Fruit fly (Drosophila melanogaster) Kc167 (cell line): Measurements from ENCODE around the gene CG17190.

Experiments
- Myc ChIP-seq: fragments of >200 bp; optimal IDR thresholded peaks from 2 replicates; lab custom pipeline; 2017; ENCODE audit warnings: missing external identifiers
- Sin3A ChIP-seq: fragments of >200 bp; optimal IDR thresholded peaks from 2 replicates; lab custom pipeline; 2018; ENCODE audit warnings: missing external identifiers
- h ChIP-seq: fragments of >200 bp; optimal IDR thresholded peaks from 3 replicates; lab custom pipeline; 2018; ENCODE audit warnings: missing external identifiers
- insv ChIP-seq: fragments of >200 bp; optimal IDR thresholded peaks from 3 replicates; lab custom pipeline; 2018; ENCODE audit warnings: missing external identifiers
- psq ChIP-seq: fragments of >200 bp; optimal IDR thresholded peaks from 2 replicates; lab custom pipeline; 2017; ENCODE audit warnings: missing external identifiers
- ttk ChIP-seq: sonication (Bioruptor generic); optimal IDR thresholded peaks from 2 replicates; lab custom pipeline; 2017; ENCODE audit warnings: missing external identifiers

Gene CG17190

DNA sequence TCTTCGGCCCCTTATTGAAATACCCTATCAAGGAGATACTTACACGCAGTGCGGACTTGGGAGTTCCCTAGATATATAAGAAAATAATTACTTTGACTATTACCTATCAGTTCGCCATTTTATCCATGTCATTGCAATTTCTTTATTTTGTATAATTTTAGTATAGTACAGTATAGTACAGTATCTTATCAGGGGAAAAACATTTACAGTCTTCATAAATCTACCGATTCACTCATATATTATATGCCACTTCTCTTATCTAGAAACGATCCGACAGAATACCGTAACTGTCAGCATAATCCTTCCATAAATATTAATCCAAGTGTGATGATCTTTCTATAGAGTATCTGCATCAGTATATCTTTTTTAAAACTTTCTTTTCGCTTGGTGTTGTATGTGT lies 16.9 kb downstream of the CG17190 start:
- no peak for TF ChIP-seq Sin3A (lab: Kevin White, UChicago)

DNA sequence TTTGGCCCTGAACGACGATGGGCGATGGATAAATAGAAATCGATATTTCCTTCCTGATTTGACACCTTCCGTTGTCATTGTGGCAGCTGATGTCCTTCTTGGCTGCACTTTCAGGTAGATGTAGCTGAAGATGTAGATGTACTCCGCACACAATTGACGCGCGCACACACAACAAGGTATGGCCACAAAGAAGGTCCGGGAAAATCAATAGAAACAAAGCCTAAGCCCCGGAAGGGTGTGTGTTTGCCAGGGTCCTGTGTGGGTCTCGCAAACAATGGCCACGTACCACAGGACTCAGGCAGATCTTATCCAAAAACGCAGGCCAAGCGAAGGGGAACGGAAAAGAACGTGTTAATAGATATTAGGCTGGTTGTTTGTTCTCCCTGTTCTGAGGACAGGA lies 17.9 kb downstream of the CG17190 start:
- TF ChIP-seq ttk (lab: Kevin White, UChicago) (no peak), Myc (no peak), Sin3A (lab: Kevin White, UChicago) (no peak), insv (lab: Kevin White, UChicago) (no peak), h (no peak), psq (lab: Kevin White, UChicago) (no peak)

DNA sequence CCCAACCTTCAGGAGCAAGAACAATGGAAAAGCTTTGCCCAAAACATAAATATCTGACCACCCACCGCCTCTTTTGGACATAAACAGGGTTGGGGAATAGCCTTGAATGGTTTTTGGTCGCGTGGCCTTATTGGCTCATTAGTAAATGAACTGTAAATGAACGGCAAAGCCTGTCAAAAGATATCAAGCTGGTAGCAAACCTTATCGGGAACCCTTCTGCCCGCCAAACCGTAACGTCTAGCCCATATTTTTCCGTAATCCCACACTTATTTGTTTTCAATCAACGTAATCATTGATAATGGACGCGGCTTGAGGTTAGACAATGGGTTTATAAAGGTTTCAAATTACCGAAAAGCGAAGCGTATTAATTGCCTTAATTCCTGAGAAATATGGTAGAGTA lies 27.9 kb downstream of the CG17190 start:
- TF ChIP-seq psq (lab: Kevin White, UChicago) (no peak), h (no peak), ttk (lab: Kevin White, UChicago) (no peak), Myc (no peak), Sin3A (lab: Kevin White, UChicago) (no peak), insv (lab: Kevin White, UChicago) (no peak)

DNA sequence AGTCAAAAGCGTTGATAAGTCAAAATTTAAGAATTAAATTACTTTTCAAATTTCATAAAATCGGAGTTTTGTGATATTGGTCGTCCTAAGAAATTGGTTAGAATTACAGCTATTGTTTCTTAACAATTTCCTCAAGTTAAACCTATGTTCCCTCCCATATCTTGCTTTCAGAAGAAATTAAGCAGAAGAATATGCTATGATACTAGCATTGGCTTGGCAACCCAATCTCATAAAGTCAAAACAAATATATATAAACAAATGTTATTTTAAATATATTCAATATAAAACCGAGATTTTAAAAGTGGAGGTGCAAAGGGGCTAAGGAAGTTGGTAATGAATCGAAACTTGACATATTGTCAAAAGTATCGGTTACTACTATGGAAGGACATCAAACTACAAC lies 40.7 kb downstream of the CG17190 start, which contains the start of gene CG31213:
CG31213 (plus strand) TSS at position 301 of the 400 bp plus-strand sequence.
- TF ChIP-seq h (no peak), Myc (no peak), ttk (lab: Kevin White, UChicago) (no peak), insv (lab: Kevin White, UChicago) (no peak), Sin3A (lab: Kevin White, UChicago) (no peak), psq (lab: Kevin White, UChicago) (no peak)

DNA sequence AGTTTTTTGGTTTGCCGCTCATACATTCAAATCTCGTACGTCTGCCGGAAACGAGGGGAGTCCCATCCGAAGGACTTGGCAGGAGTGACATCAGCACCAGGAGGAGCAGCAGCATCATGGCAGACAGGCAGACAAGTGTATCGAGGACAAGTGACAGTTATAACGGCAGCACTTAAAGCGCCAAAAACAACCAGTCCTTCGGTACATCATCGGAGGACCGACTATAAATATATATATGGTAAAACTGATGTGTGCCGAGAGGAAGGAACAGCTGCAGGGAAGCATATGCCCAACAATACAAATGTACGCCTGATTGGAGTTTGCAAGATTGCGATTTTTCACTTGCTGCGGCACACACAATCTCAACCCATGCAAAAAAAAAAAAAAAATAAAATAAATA lies 44.6 kb downstream of the CG17190 start:
- no peak for TF ChIP-seq Myc
- no peak for TF ChIP-seq h
- no peak for TF ChIP-seq insv (lab: Kevin White, UChicago)
- no peak for TF ChIP-seq ttk (lab: Kevin White, UChicago)
